Fruit fly (Drosophila melanogaster): ENCODE results near the gene PTPMT1.

Gene PTPMT1

dm6 chr3R:23732990-23733512 lies 25.1 kb upstream of the PTPMT1 start, which contains the start of the genes Hmgcr and Rpn9 (continued):
- TF ChIP-seq Dp (GFP tag; optimal IDR thresholded peaks at IDR 0.05) (peak; percentile 48), CG12391 (tag; optimal IDR thresholded peaks at IDR 0.05) (peak; percentile 63), CG12299 (tag; optimal IDR thresholded peaks at IDR 0.05) (peak; percentile 52), gem (tag; optimal IDR thresholded peaks at IDR 0.05) (peak; percentile 35), CG1603 (tag; optimal IDR thresholded peaks at IDR 0.05) (peak; percentile 58), Bgb (GFP tag; IDR thresholded peaks at IDR 0.05; ENCODE audit: partially characterized antibody) (peak; percentile 31; the same call in 1 of the 2 replicates), rib (GFP tag; IDR thresholded peaks at IDR 0.05) (no peak), Rx (GFP tag; IDR thresholded peaks at IDR 0.05) (no peak), CG32532 (GFP tag; IDR thresholded peaks at IDR 0.05) (no peak), shn (GFP tag; optimal IDR thresholded peaks at IDR 0.05) (peak; percentile 27), CG30020 (tag; optimal IDR thresholded peaks at IDR 0.05) (peak; percentile 20), CG6175 (GFP tag; IDR thresholded peaks at IDR 0.05) (no peak), CG14710 (tag; optimal IDR thresholded peaks at IDR 0.05) (peak; percentile 77), Xbp1 (GFP tag; optimal IDR thresholded peaks at IDR 0.05) (peak; percentile 12), CG18619 (GFP tag; optimal IDR thresholded peaks at IDR 0.05) (no peak), CG4707 (GFP tag; optimal IDR thresholded peaks at IDR 0.05) (no peak), Eip74EF (GFP tag; optimal IDR thresholded peaks at IDR 0.05) (peak in 1 of 2 experiments; percentile 71), tap (tag; optimal IDR thresholded peaks at IDR 0.05) (no peak), grau (tag; optimal IDR thresholded peaks at IDR 0.05) (peak; percentile 26), mirr (GFP tag; optimal IDR thresholded peaks at IDR 0.05) (no peak), trem (tag; optimal IDR thresholded peaks at IDR 0.05) (peak; percentile 73), CG12659 (GFP tag; optimal IDR thresholded peaks at IDR 0.05) (peak; percentile 83), Jarid2 (GFP tag; optimal IDR thresholded peaks at IDR 0.05) (peak; percentile 86), CG2120 (GFP tag; optimal IDR thresholded peaks at IDR 0.05) (peak; percentile 27), CG15073 (GFP tag; optimal IDR thresholded peaks at IDR 0.05) (no peak), hkb (optimal IDR thresholded peaks at IDR 0.05) (peak; percentile 89), hkb (GFP tag; IDR thresholded peaks at IDR 0.05) (no peak), esg (GFP tag; conservative IDR thresholded peaks at IDR 0.05) (no peak), bowl (GFP tag; IDR thresholded peaks at IDR 0.05) (no peak), CG11504 (tag; optimal IDR thresholded peaks at IDR 0.05) (peak; percentile 51), jumu (GFP tag; optimal IDR thresholded peaks at IDR 0.05) (peak; percentile 8), CG13296 (GFP tag; optimal IDR thresholded peaks at IDR 0.05) (peak; percentile 18), crc (GFP tag; optimal IDR thresholded peaks at IDR 0.05) (no peak), phol (tag; optimal IDR thresholded peaks at IDR 0.05) (peak; percentile 65), Ets65A (GFP tag) (peak; percentile 6), MESR4 (GFP tag; optimal IDR thresholded peaks at IDR 0.05) (peak; percentile 66), insv (GFP tag; optimal IDR thresholded peaks at IDR 0.05) (peak in 1 of 2 experiments; percentile 65), Dfd (GFP tag; optimal IDR thresholded peaks at IDR 0.05) (no peak), CG10366 (GFP tag; IDR thresholded peaks at IDR 0.05) (no peak), Tbp (GFP tag; optimal IDR thresholded peaks at IDR 0.05) (no peak), scrt (GFP tag; optimal IDR thresholded peaks at IDR 0.05) (peak; percentile 18), Dref (GFP tag; IDR thresholded peaks at IDR 0.05) (no peak; the same call in 1 of the 2 replicates), CG7987 (GFP tag; optimal IDR thresholded peaks at IDR 0.05) (peak; percentile 41), bab2 (GFP tag; optimal IDR thresholded peaks at IDR 0.05) (no peak), CG13424 (tag; optimal IDR thresholded peaks at IDR 0.05) (peak; percentile 28), Deaf1 (tag; optimal IDR thresholded peaks at IDR 0.05) (no peak), croc (GFP tag; conservative IDR thresholded peaks at IDR 0.05) (no peak), CG9876 (GFP tag; optimal IDR thresholded peaks at IDR 0.05) (no peak), CG34376 (GFP tag; optimal IDR thresholded peaks at IDR 0.05) (peak; percentile 21), caup (GFP tag; optimal IDR thresholded peaks at IDR 0.05; ENCODE audit: severe bottlenecking) (no peak)
